Fruit fly (Drosophila melanogaster): ENCODE data around the gene CG9514.

DNA sequence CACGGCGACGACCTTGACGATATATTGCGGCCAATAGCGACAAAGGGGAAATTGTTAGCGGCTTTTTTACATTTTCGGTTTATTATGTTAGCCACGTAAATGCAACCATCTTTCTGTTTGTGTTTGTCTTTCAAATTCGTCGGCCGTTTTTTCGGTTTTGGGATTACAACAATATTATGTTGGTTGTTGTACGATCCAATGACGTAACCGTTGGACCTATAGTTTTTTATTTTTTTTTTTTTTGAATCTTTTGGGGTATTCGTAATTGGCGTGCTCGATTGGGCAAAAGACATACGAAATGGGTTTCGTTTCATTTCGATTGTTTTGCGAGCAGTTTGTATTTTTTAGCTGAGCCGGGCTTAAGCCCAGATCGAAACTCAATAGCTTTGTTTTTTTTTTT lies 29.8 kb downstream of the CG9514 start:
- no peak for TF ChIP-seq usp (GFP tag; optimal IDR thresholded peaks at IDR 0.05)
- TF ChIP-seq pan (optimal IDR thresholded peaks at IDR 0.05) = no peak
- no peak for TF ChIP-seq psq (optimal IDR thresholded peaks at IDR 0.05)
- TF ChIP-seq EcR (GFP tag; optimal IDR thresholded peaks at IDR 0.05) = no peak

Measured in whole organism.